Worm (Caenorhabditis elegans): Measurements from ENCODE around the gene rig-6.

- TF ChIP-seq unc-39 (tag; optimal IDR thresholded peaks at IDR 0.05) (no peak), pha-4 (tag; optimal IDR thresholded peaks at IDR 0.05) (no peak), nhr-12 (tag; optimal IDR thresholded peaks at IDR 0.05) (no peak), mep-1 (tag; optimal IDR thresholded peaks at IDR 0.05) (no peak), snpc-4 (tag; optimal IDR thresholded peaks at IDR 0.05) (no peak), lsy-2 (tag; optimal IDR thresholded peaks at IDR 0.05) (no peak), hlh-1 (tag; optimal IDR thresholded peaks at IDR 0.05) (no peak), mab-5 (tag; optimal IDR thresholded peaks at IDR 0.05) (no peak), lin-13 (tag; optimal IDR thresholded peaks at IDR 0.05) (no peak), bed-3 (GFP tag; optimal IDR thresholded peaks at IDR 0.05) (no peak)
Measured at ce11 chrII:4772441-4772840, 39.4 kb downstream of the rig-6 start.
